Worm (Caenorhabditis elegans): ENCODE data around the gene C16A3.6.
A peak's percentile ranks its signal among the peaks of the same experiment; 100 is the strongest.

The C16A3.6 gene

DNA sequence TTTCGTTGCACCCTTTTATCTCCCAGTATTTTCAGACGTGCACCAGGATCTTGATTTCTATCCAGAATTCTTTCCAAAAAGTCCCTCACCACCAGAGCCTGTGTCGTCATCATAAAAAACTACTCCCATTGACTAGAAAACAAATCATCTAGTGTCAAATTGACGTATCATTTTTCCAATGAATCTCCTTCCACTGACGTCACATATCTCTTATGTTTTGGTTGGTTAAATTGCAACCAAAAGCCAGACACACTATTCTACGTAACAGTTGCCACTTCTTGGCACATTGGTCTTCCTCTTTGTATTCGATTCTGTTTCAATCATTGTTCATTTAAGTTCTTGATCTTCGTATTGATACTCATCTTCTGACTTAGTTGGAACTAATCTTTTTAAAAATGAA, 19.1 kb downstream of the C16A3.6 start:
- TF ChIP-seq ztf-4 (tag; optimal IDR thresholded peaks at IDR 0.05) (no peak), lsy-2 (tag; optimal IDR thresholded peaks at IDR 0.05) (peak in 1 of 2 experiments; percentile 45), nhr-129 (tag; optimal IDR thresholded peaks at IDR 0.05) (peak; percentile 47), nhr-11 (tag; optimal IDR thresholded peaks at IDR 0.05) (no peak), F13H6.1 (tag; optimal IDR thresholded peaks at IDR 0.05) (peak; percentile 15), sma-9 (GFP tag; optimal IDR thresholded peaks at IDR 0.05) (peak; percentile 53), sma-9 (tag; optimal IDR thresholded peaks at IDR 0.05) (no peak)

DNA sequence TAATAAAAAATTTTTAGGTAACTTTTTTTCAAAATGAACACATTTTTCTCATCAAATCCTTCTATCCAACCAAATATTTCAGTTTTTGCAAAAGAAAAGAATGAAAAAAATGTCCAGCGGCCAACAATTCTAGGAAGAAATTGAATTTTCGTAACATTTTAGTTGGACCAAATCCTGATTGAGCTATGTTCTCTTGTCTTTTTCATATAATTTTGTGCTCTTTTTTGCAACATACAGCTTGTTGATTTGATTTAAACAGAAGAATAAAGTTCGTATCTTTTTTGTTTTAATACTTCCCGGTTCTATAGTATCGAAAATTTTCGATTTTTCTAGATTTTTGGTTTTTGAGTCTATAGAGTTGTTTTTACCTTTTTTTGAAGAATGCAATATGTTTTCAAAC, 20.4 kb downstream of the C16A3.6 start:
- TF ChIP-seq F13H6.1 (tag; optimal IDR thresholded peaks at IDR 0.05) = no peak
- TF ChIP-seq nhr-6 (tag; optimal IDR thresholded peaks at IDR 0.05) = no peak
- no peak for TF ChIP-seq lsy-2 (tag; optimal IDR thresholded peaks at IDR 0.05)
- no peak for TF ChIP-seq fos-1 (tag; optimal IDR thresholded peaks at IDR 0.05)
- TF ChIP-seq dmd-4 (tag; optimal IDR thresholded peaks at IDR 0.05) = no peak
- no peak for TF ChIP-seq mab-5 (tag; optimal IDR thresholded peaks at IDR 0.05)
- TF ChIP-seq sem-4 (tag; optimal IDR thresholded peaks at IDR 0.05) = no peak
- TF ChIP-seq ceh-82 (tag; optimal IDR thresholded peaks at IDR 0.05) = no peak
- no peak for TF ChIP-seq ztf-11 (tag; optimal IDR thresholded peaks at IDR 0.05)

DNA sequence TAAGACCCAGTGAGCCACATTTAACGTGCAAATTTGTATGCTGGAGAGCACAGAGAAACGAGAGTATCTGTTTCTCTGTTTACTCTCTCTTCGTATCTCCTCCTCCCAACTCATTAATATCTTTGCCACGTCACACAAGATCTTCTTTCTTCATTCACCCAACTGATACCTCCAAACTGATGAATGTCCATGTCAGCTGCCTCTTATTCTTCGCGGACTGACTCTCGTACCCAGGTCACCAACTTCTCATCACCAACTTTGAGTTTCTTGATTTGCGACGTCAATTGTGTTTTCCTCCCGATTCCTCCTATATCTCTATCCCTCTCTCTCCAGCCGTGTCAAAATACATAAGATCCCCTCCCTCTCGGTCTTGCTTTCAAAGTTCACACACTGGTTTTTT, 23.3 kb downstream of the C16A3.6 start:
- TF ChIP-seq nhr-237 (tag; optimal IDR thresholded peaks at IDR 0.05) (no peak), aly-2 (tag; optimal IDR thresholded peaks at IDR 0.05) (no peak), nhr-25 (tag; optimal IDR thresholded peaks at IDR 0.05) (no peak), mbf-1 (tag; optimal IDR thresholded peaks at IDR 0.05) (no peak), mab-5 (tag; optimal IDR thresholded peaks at IDR 0.05) (no peak), gmeb-1 (tag; optimal IDR thresholded peaks at IDR 0.05) (no peak), nhr-77 (tag; optimal IDR thresholded peaks at IDR 0.05) (no peak), lin-11 (tag; optimal IDR thresholded peaks at IDR 0.05) (no peak), blmp-1 (tag; optimal IDR thresholded peaks at IDR 0.05; ENCODE audit: insufficient read depth) (no peak), R02D3.7 (tag; optimal IDR thresholded peaks at IDR 0.05) (no peak), C34F6.9 (tag; optimal IDR thresholded peaks at IDR 0.05) (peak; percentile 3), lin-39 (tag; optimal IDR thresholded peaks at IDR 0.05) (no peak), nhr-129 (tag; optimal IDR thresholded peaks at IDR 0.05) (peak; percentile 72), nhr-12 (tag; optimal IDR thresholded peaks at IDR 0.05) (no peak), nhr-23 (tag; optimal IDR thresholded peaks at IDR 0.05) (no peak), egl-27 (tag; optimal IDR thresholded peaks at IDR 0.05) (no peak), snpc-4 (tag; optimal IDR thresholded peaks at IDR 0.05) (no peak), elt-1 (tag; optimal IDR thresholded peaks at IDR 0.05) (no peak), mdl-1 (tag; optimal IDR thresholded peaks at IDR 0.05) (no peak), nhr-21 (tag; optimal IDR thresholded peaks at IDR 0.05) (no peak), elt-3 (tag; optimal IDR thresholded peaks at IDR 0.05) (no peak), Y55F3AM.14 (GFP tag; optimal IDR thresholded peaks at IDR 0.05) (no peak), F13H6.1 (tag; optimal IDR thresholded peaks at IDR 0.05) (peak; percentile 78), skn-1 (tag; optimal IDR thresholded peaks at IDR 0.05) (no peak), unc-62 (GFP tag; optimal IDR thresholded peaks at IDR 0.05) (no peak), zag-1 (tag; optimal IDR thresholded peaks at IDR 0.05) (no peak), nhr-11 (tag; optimal IDR thresholded peaks at IDR 0.05) (no peak), lin-13 (GFP tag; optimal IDR thresholded peaks at IDR 0.05) (peak; percentile 43), lsy-2 (tag; optimal IDR thresholded peaks at IDR 0.05) (peak in 1 of 2 experiments; percentile 28), ztf-4 (tag; optimal IDR thresholded peaks at IDR 0.05) (peak; percentile 37), sma-9 (GFP tag; optimal IDR thresholded peaks at IDR 0.05) (peak; percentile 68), sma-9 (tag; optimal IDR thresholded peaks at IDR 0.05) (no peak), nhr-10 (tag; optimal IDR thresholded peaks at IDR 0.05) (no peak), unc-55 (GFP tag; optimal IDR thresholded peaks at IDR 0.05) (no peak), sem-4 (tag; optimal IDR thresholded peaks at IDR 0.05) (no peak), ztf-11 (tag; optimal IDR thresholded peaks at IDR 0.05) (no peak), nhr-6 (tag; optimal IDR thresholded peaks at IDR 0.05) (peak; percentile 15), sma-3 (GFP tag; optimal IDR thresholded peaks at IDR 0.05) (no peak), dmd-4 (tag; optimal IDR thresholded peaks at IDR 0.05) (no peak), ZK546.5 (tag; optimal IDR thresholded peaks at IDR 0.05) (no peak), ceh-16 (tag; optimal IDR thresholded peaks at IDR 0.05) (no peak), alr-1 (tag; optimal IDR thresholded peaks at IDR 0.05) (no peak), crh-2 (tag; optimal IDR thresholded peaks at IDR 0.05) (peak; percentile 97)
